Fruit fly (Drosophila melanogaster) whole organism, pupa: ENCODE data around the gene Gr28a.

Experiments
- CG10348 ChIP-seq: fragments of 200-800 bp; sonication (Bioruptor generic); IDR thresholded peaks from 2 replicates; pipeline ENCODE4 v1.3.6; 2022; ENCODE audit warnings: missing biosample characterization, missing genetic modification characterization
- CG12605 ChIP-seq: fragments of 200-800 bp; sonication (Bioruptor generic); IDR thresholded peaks from 2 replicates; pipeline ENCODE4 v1.3.6; 2022; ENCODE audit warnings: missing biosample characterization, missing genetic modification characterization
- CG13204 ChIP-seq: fragments of 200-800 bp; sonication (Bioruptor generic); optimal IDR thresholded peaks from 2 replicates; lab custom pipeline; 2018; ENCODE audit warnings: missing biosample characterization, mild to moderate bottlenecking, missing genetic modification characterization, moderate library complexity
- CG14655 ChIP-seq: fragments of 200-800 bp; sonication (Bioruptor generic); optimal IDR thresholded peaks from 3 replicates; lab custom pipeline; 2017; ENCODE audit warnings: mild to moderate bottlenecking, missing biosample characterization, missing genetic modification reagents, missing genetic modification characterization
- CG15710 ChIP-seq: fragments of 200-800 bp; sonication (Bioruptor generic); optimal IDR thresholded peaks from 2 replicates; lab custom pipeline; 2018; ENCODE audit warnings: missing biosample characterization, mild to moderate bottlenecking, missing genetic modification characterization, moderate library complexity
- CG17806 ChIP-seq: fragments of 200-800 bp; sonication (Bioruptor generic); optimal IDR thresholded peaks from 2 replicates; lab custom pipeline; 2018; ENCODE audit warnings: missing biosample characterization, mild to moderate bottlenecking, missing genetic modification characterization, moderate library complexity
- CG32121 ChIP-seq: fragments of 200-800 bp; sonication (Bioruptor generic); IDR thresholded peaks from 2 replicates; pipeline ENCODE4 v1.3.6; 2022; ENCODE audit warnings: missing biosample characterization, missing genetic modification characterization
- CG34367 ChIP-seq: fragments of 200-800 bp; sonication (Bioruptor generic); optimal IDR thresholded peaks from 2 replicates; lab custom pipeline; 2018; ENCODE audit warnings: missing biosample characterization, mild to moderate bottlenecking, missing genetic modification characterization
- CG4496 ChIP-seq: fragments of 200-800 bp; sonication (Bioruptor generic); IDR thresholded peaks from 3 replicates; pipeline ENCODE4 v1.3.6; 2022; ENCODE audit warnings: missing biosample characterization, missing genetic modification characterization
- CG8159 ChIP-seq: fragments of 200-800 bp; sonication (Bioruptor generic); optimal IDR thresholded peaks from 3 replicates; lab custom pipeline; 2018; ENCODE audit warnings: missing biosample characterization, mild to moderate bottlenecking, missing genetic modification characterization, moderate library complexity
- CG8301 ChIP-seq: fragments of 200-800 bp; sonication (Bioruptor generic); optimal IDR thresholded peaks from 2 replicates; lab custom pipeline; 2018; ENCODE audit warnings: missing biosample characterization, mild to moderate bottlenecking, missing genetic modification characterization
- CG9948 ChIP-seq: fragments of 200-800 bp; sonication (Bioruptor generic); optimal IDR thresholded peaks from 2 replicates; lab custom pipeline; 2018; ENCODE audit warnings: missing biosample characterization, mild to moderate bottlenecking, missing genetic modification characterization, moderate library complexity
- D1 ChIP-seq: fragments of 200-800 bp; sonication (Bioruptor generic); optimal IDR thresholded peaks from 2 replicates; lab custom pipeline; 2018; ENCODE audit warnings: missing biosample characterization, mild to moderate bottlenecking, missing genetic modification characterization, moderate library complexity
- EcR ChIP-seq: fragments of 200-800 bp; sonication (Bioruptor generic); optimal IDR thresholded peaks from 3 replicates; lab custom pipeline; 2019; ENCODE audit warnings: missing biosample characterization, missing genetic modification characterization, mild to moderate bottlenecking, moderate library complexity, missing genetic modification reagents
- Ets98B ChIP-seq: fragments of 200-800 bp; sonication (Bioruptor generic); IDR thresholded peaks from 2 replicates; pipeline ENCODE4 v1.3.6; 2022; ENCODE audit warnings: missing biosample characterization, missing genetic modification characterization
- Pif1A ChIP-seq: fragments of 200-800 bp; sonication (Bioruptor generic); optimal IDR thresholded peaks from 3 replicates; lab custom pipeline; 2016; ENCODE audit warnings: missing biosample characterization, missing genetic modification characterization
- Pif1B ChIP-seq: fragments of 200-800 bp; sonication (Bioruptor generic); optimal IDR thresholded peaks from 3 replicates; lab custom pipeline; 2016; ENCODE audit warnings: missing biosample characterization, missing genetic modification characterization
- Snoo ChIP-seq: fragments of 200-800 bp; sonication (Bioruptor generic); optimal IDR thresholded peaks from 3 replicates; lab custom pipeline; 2017; ENCODE audit warnings: missing biosample characterization, mild to moderate bottlenecking, missing genetic modification characterization, inconsistent platforms
- fd96Ca ChIP-seq: fragments of 200-800 bp; sonication (Bioruptor generic); IDR thresholded peaks from 3 replicates; pipeline ENCODE4 v1.3.6; 2022; ENCODE audit warnings: missing biosample characterization, missing genetic modification characterization
- gl ChIP-seq: fragments of 200-800 bp; sonication (Bioruptor generic); optimal IDR thresholded peaks from 2 replicates; lab custom pipeline; 2018; ENCODE audit warnings: missing biosample characterization, mild to moderate bottlenecking, missing genetic modification characterization
- rn ChIP-seq: fragments of 200-800 bp; sonication (Bioruptor generic); IDR thresholded peaks from 2 replicates; pipeline ENCODE4 v1.3.6; 2022; ENCODE audit warnings: missing biosample characterization, missing genetic modification characterization

Gr28a gene

dm6 chr2L:7411947-7412621, 41.9 kb downstream of the Gr28a start, which contains the start of gene chm:
TSS of gene chm (plus strand) at chr2L:7412417.
- TF ChIP-seq rn (GFP tag; lab: Robert Waterston, UW) (no peak), D1 (peak; percentile 15)

dm6 chr2L:7410609-7411008, 43.4 kb downstream of the Gr28a start, which contains the start of gene CG15818:
TSS of gene CG15818 (plus strand) at chr2L:7410909.
- TF ChIP-seq Pif1B (GFP tag; lab: Kevin White, UChicago) = no peak
- TF ChIP-seq CG17806 (tag; lab: Kevin White, UChicago) = no peak
- no peak for TF ChIP-seq CG8159 (tag; lab: Kevin White, UChicago)

- TF ChIP-seq CG10348 (GFP tag; lab: Robert Waterston, UW) (no peak), Ets98B (GFP tag; lab: Robert Waterston, UW) (no peak), CG12605 (GFP tag; lab: Robert Waterston, UW) (no peak), CG15710 (tag; lab: Kevin White, UChicago) (no peak), EcR (GFP tag; lab: Kevin White, UChicago) (no peak), CG17806 (tag; lab: Kevin White, UChicago) (no peak), D1 (no peak), CG8301 (tag; lab: Kevin White, UChicago) (no peak), Pif1B (GFP tag; lab: Kevin White, UChicago) (no peak), CG8159 (tag; lab: Kevin White, UChicago) (no peak), CG9948 (no peak), gl (tag; lab: Kevin White, UChicago) (no peak), CG4496 (no peak), fd96Ca (GFP tag; lab: Robert Waterston, UW) (no peak), Pif1A (GFP tag; lab: Kevin White, UChicago) (no peak), CG13204 (GFP tag; lab: Kevin White, UChicago) (no peak)
- TF ChIP-seq, all 21 proteins: peak for 0
Observed at dm6 chr2L:7409602-7410001, 44.4 kb downstream of the Gr28a start, which contains the start of gene CG5181. TSS of gene CG5181 (minus strand) at chr2L:7409809.

dm6 chr2L:7409007-7409406, 45.0 kb downstream of the Gr28a start:
- TF ChIP-seq CG32121 = 0 out of 2 replicates have a peak, but pooled peaks have one; percentile 9
- TF ChIP-seq CG34367 (tag; lab: Kevin White, UChicago) = no peak

dm6 chr2L:7407638-7408037, 46.4 kb downstream of the Gr28a start:
- TF ChIP-seq CG13204 (GFP tag; lab: Kevin White, UChicago) (no peak), CG34367 (tag; lab: Kevin White, UChicago) (no peak), EcR (GFP tag; lab: Kevin White, UChicago) (no peak), fd96Ca (GFP tag; lab: Robert Waterston, UW) (no peak), CG9948 (no peak), CG15710 (tag; lab: Kevin White, UChicago) (no peak), CG14655 (no peak), Snoo (no peak), gl (tag; lab: Kevin White, UChicago) (no peak), CG32121 (no peak), CG17806 (tag; lab: Kevin White, UChicago) (no peak), CG8301 (tag; lab: Kevin White, UChicago) (no peak), Pif1B (GFP tag; lab: Kevin White, UChicago) (no peak), CG10348 (GFP tag; lab: Robert Waterston, UW) (no peak), CG4496 (no peak)

- TF ChIP-seq CG15710 (tag; lab: Kevin White, UChicago) (no peak), CG4496 (no peak), CG34367 (tag; lab: Kevin White, UChicago) (no peak), CG17806 (tag; lab: Kevin White, UChicago) (no peak), D1 (no peak), CG14655 (no peak), CG12605 (GFP tag; lab: Robert Waterston, UW) (no peak), gl (tag; lab: Kevin White, UChicago) (no peak), rn (GFP tag; lab: Robert Waterston, UW) (no peak), CG13204 (GFP tag; lab: Kevin White, UChicago) (no peak), CG10348 (GFP tag; lab: Robert Waterston, UW) (no peak), CG9948 (no peak), fd96Ca (GFP tag; lab: Robert Waterston, UW) (no peak), Ets98B (GFP tag; lab: Robert Waterston, UW) (no peak), Pif1B (GFP tag; lab: Kevin White, UChicago) (no peak), EcR (GFP tag; lab: Kevin White, UChicago) (no peak), CG8159 (tag; lab: Kevin White, UChicago) (no peak), Snoo (no peak), CG32121 (no peak)
Observed at dm6 chr2L:7404923-7405322, 49.1 kb downstream of the Gr28a start, which contains the start of gene CG5177. TSS of gene CG5177 (plus strand) at chr2L:7405227.
